Fruit fly (Drosophila melanogaster) whole organism, embryonic: Measurements from ENCODE around the gene PIG-T.
A peak's percentile ranks its signal among the peaks of the same experiment; 100 is the strongest.

Experiments
- Adf1 ChIP-seq: fragments of 200-800 bp; sonication (Bioruptor generic); IDR thresholded peaks from 2 replicates; pipeline ENCODE4 v1.3.6; 2022; ENCODE audit warnings: missing biosample characterization, missing genetic modification characterization
- Atf-2 ChIP-seq: fragments of 200-800 bp; sonication (Bioruptor generic); optimal IDR thresholded peaks from 2 replicates; lab custom pipeline; 2016; ENCODE audit warnings: missing biosample characterization, missing genetic modification characterization
- CG11398 ChIP-seq: fragments of 200-800 bp; sonication (Bioruptor generic); optimal IDR thresholded peaks from 2 replicates; lab custom pipeline; 2016; ENCODE audit warnings: missing biosample characterization, missing genetic modification characterization
- CG11723 ChIP-seq: fragments of 200-800 bp; sonication (Bioruptor generic); optimal IDR thresholded peaks from 2 replicates; lab custom pipeline; 2017; ENCODE audit warnings: missing biosample characterization, mild to moderate bottlenecking, missing genetic modification characterization
- CG12236 ChIP-seq: fragments of 200-800 bp; sonication (Bioruptor generic); optimal IDR thresholded peaks from 2 replicates; lab custom pipeline; 2016; ENCODE audit warnings: missing biosample characterization, missing genetic modification characterization
- CG1529 ChIP-seq: fragments of 200-800 bp; sonication (Bioruptor generic); optimal IDR thresholded peaks from 3 replicates; lab custom pipeline; 2018; ENCODE audit warnings: missing biosample characterization, missing genetic modification characterization
- CG15696 ChIP-seq: fragments of 200-800 bp; sonication (Bioruptor generic); optimal IDR thresholded peaks from 2 replicates; lab custom pipeline; 2019; ENCODE audit warnings: missing biosample characterization, mild to moderate bottlenecking, missing genetic modification characterization, moderate library complexity
- CG17385 ChIP-seq: fragments of 200-800 bp; sonication (Bioruptor generic); optimal IDR thresholded peaks from 3 replicates; lab custom pipeline; 2018; ENCODE audit warnings: missing biosample characterization, mild to moderate bottlenecking, missing genetic modification characterization
- CG17912 ChIP-seq: fragments of 200-800 bp; sonication (Bioruptor generic); optimal IDR thresholded peaks from 2 replicates; lab custom pipeline; 2018; ENCODE audit warnings: missing biosample characterization, mild to moderate bottlenecking, missing genetic modification characterization
- CG18619 ChIP-seq: fragments of 200-800 bp; sonication (Bioruptor generic); optimal IDR thresholded peaks from 3 replicates; lab custom pipeline; 2017; ENCODE audit warnings: missing biosample characterization, mild to moderate bottlenecking, missing genetic modification characterization
- CG33557 ChIP-seq: fragments of 200-800 bp; sonication (Bioruptor generic); optimal IDR thresholded peaks from 2 replicates; lab custom pipeline; 2019; ENCODE audit warnings: missing biosample characterization, mild to moderate bottlenecking, missing genetic modification characterization, moderate library complexity
- CG3995 ChIP-seq: fragments of 200-800 bp; sonication (Bioruptor generic); optimal IDR thresholded peaks from 3 replicates; lab custom pipeline; 2016; ENCODE audit warnings: missing biosample characterization, missing genetic modification characterization
- CG4360 ChIP-seq: fragments of 200-800 bp; sonication (Bioruptor generic); IDR thresholded peaks from 2 replicates; pipeline ENCODE4 v1.3.6; 2022; ENCODE audit warnings: missing biosample characterization, missing genetic modification characterization
- CG7786 ChIP-seq: fragments of 200-800 bp; sonication (Bioruptor generic); optimal IDR thresholded peaks from 2 replicates; lab custom pipeline; 2016; ENCODE audit warnings: missing biosample characterization, missing genetic modification characterization
- CG7963 ChIP-seq: fragments of 200-800 bp; sonication (Bioruptor generic); IDR thresholded peaks from 3 replicates; pipeline ENCODE4 v1.3.6; 2022; ENCODE audit warnings: missing biosample characterization, missing genetic modification characterization; ENCODE audit not compliant: partially characterized antibody
- CG8388 ChIP-seq: fragments of 200-800 bp; sonication (Bioruptor generic); optimal IDR thresholded peaks from 2 replicates; lab custom pipeline; 2019; ENCODE audit warnings: missing biosample characterization, mild to moderate bottlenecking, missing genetic modification characterization, moderate library complexity
- CG8765 ChIP-seq: fragments of 200-800 bp; sonication (Bioruptor generic); IDR thresholded peaks from 2 replicates; pipeline ENCODE4 v1.3.6; 2022; ENCODE audit warnings: missing biosample characterization, missing genetic modification characterization
- CG8924 ChIP-seq: fragments of 200-800 bp; optimal IDR thresholded peaks from 3 replicates; lab custom pipeline; 2019; ENCODE audit warnings: missing biosample characterization, mild to moderate bottlenecking, missing genetic modification characterization, moderate library complexity
- CG9215 ChIP-seq: fragments of 200-800 bp; sonication (Bioruptor generic); IDR thresholded peaks from 2 replicates; pipeline ENCODE4 v1.3.6; 2022; ENCODE audit warnings: missing biosample characterization, missing genetic modification characterization
- CG9797 ChIP-seq: fragments of 200-800 bp; sonication (Bioruptor generic); optimal IDR thresholded peaks from 3 replicates; lab custom pipeline; 2018; ENCODE audit warnings: missing biosample characterization, mild to moderate bottlenecking, missing genetic modification characterization
- Camta ChIP-seq: fragments of 200-800 bp; sonication (Bioruptor generic); optimal IDR thresholded peaks from 2 replicates; lab custom pipeline; 2016; ENCODE audit warnings: missing biosample characterization, missing genetic modification characterization
- CkIIα-i1 ChIP-seq: fragments of 200-800 bp; sonication (Bioruptor generic); IDR thresholded peaks from 2 replicates; pipeline ENCODE4 v1.3.6; 2022; ENCODE audit warnings: missing biosample characterization, missing genetic modification characterization
- D19B ChIP-seq: fragments of 200-800 bp; sonication (Bioruptor generic); optimal IDR thresholded peaks from 2 replicates; lab custom pipeline; 2017; ENCODE audit warnings: missing biosample characterization, mild to moderate bottlenecking, missing genetic modification characterization
- HLHmδ ChIP-seq: fragments of 200-800 bp; sonication (Bioruptor generic); optimal IDR thresholded peaks from 2 replicates; lab custom pipeline; 2018; ENCODE audit warnings: missing biosample characterization, mild to moderate bottlenecking, missing genetic modification characterization, moderate library complexity
- Hey ChIP-seq: fragments of 200-800 bp; sonication (Bioruptor generic); optimal IDR thresholded peaks from 3 replicates; lab custom pipeline; 2018; ENCODE audit warnings: missing biosample characterization, mild to moderate bottlenecking, missing genetic modification characterization
- NC2α ChIP-seq: fragments of 200-800 bp; sonication (Bioruptor generic); optimal IDR thresholded peaks from 2 replicates; lab custom pipeline; 2016; ENCODE audit warnings: missing biosample characterization, missing genetic modification characterization
- NFAT ChIP-seq: fragments of 200-800 bp; sonication (Bioruptor generic); IDR thresholded peaks from 2 replicates; pipeline ENCODE4 v1.3.6; 2022; ENCODE audit warnings: missing biosample characterization, missing genetic modification characterization
- Opbp ChIP-seq: fragments of 200-800 bp; sonication (Bioruptor generic); IDR thresholded peaks from 3 replicates; pipeline ENCODE4 v1.3.6; 2022; ENCODE audit warnings: missing biosample characterization, missing genetic modification characterization; ENCODE audit not compliant: partially characterized antibody
- Spps ChIP-seq: fragments of 200-800 bp; sonication (Bioruptor generic); optimal IDR thresholded peaks from 2 replicates; lab custom pipeline; 2018; ENCODE audit warnings: missing biosample characterization, mild to moderate bottlenecking, missing genetic modification characterization
- Trl ChIP-seq, 3 experiments: fragments of >200 bp in 2 of 3; fragments of 200-800 bp in 1 of 3; sonication (Bioruptor generic) in 1 of 3; optimal IDR thresholded peaks; 2 replicates in 1 of 3; 3 replicates in 2 of 3; lab custom pipeline; 2016 to 2017; ENCODE audit warnings: missing biosample characterization in 1 of 3, missing genetic modification characterization in 1 of 3
- bsh ChIP-seq, 2 experiments: fragments of 200-800 bp; sonication (Bioruptor generic); optimal IDR thresholded peaks; 2 replicates each; lab custom pipeline; 2017 to 2018; ENCODE audit warnings: mild to moderate bottlenecking in 2 of 2, missing biosample characterization in 2 of 2, missing genetic modification characterization in 2 of 2, moderate library complexity in 1 of 2
- dimm ChIP-seq: fragments of 200-800 bp; sonication (Bioruptor generic); IDR thresholded peaks from 2 replicates; pipeline ENCODE4 v1.3.6; 2022; ENCODE audit warnings: missing biosample characterization, missing genetic modification characterization
- dmrt99B ChIP-seq: fragments of 200-800 bp; sonication (Bioruptor generic); optimal IDR thresholded peaks from 2 replicates; lab custom pipeline; 2018; ENCODE audit warnings: missing biosample characterization, mild to moderate bottlenecking, missing genetic modification characterization, moderate library complexity
- en ChIP-seq: fragments of 200-800 bp; sonication (Bioruptor generic); optimal IDR thresholded peaks from 2 replicates; lab custom pipeline; 2016; ENCODE audit warnings: missing biosample characterization, missing genetic modification characterization
- fru ChIP-seq: fragments of >200 bp; optimal IDR thresholded peaks from 2 replicates; lab custom pipeline; 2017
- gfzf ChIP-seq: fragments of 200-800 bp; sonication (Bioruptor generic); optimal IDR thresholded peaks from 2 replicates; lab custom pipeline; 2016; ENCODE audit warnings: missing biosample characterization, mild to moderate bottlenecking, missing genetic modification characterization, moderate library complexity
- ham ChIP-seq: fragments of 200-800 bp; sonication (Bioruptor generic); IDR thresholded peaks from 2 replicates; pipeline ENCODE4 v1.3.6; 2022; ENCODE audit warnings: missing biosample characterization, missing genetic modification characterization
- kay ChIP-seq: fragments of 200-800 bp; sonication (Bioruptor generic); optimal IDR thresholded peaks from 2 replicates; lab custom pipeline; 2016; ENCODE audit warnings: missing biosample characterization, missing genetic modification characterization
- ken ChIP-seq: fragments of 200-800 bp; sonication (Bioruptor generic); IDR thresholded peaks from 3 replicates; pipeline ENCODE4 v1.3.6; 2022; ENCODE audit warnings: missing biosample characterization, missing genetic modification characterization
- lbe ChIP-seq: fragments of 200-800 bp; sonication (Bioruptor generic); optimal IDR thresholded peaks from 2 replicates; lab custom pipeline; 2016; ENCODE audit warnings: missing biosample characterization, mild to moderate bottlenecking, missing genetic modification characterization
- pan ChIP-seq, 4 experiments: fragments of >200 bp in 3 of 4; fragments of 200-800 bp in 1 of 4; sonication (Bioruptor generic) in 1 of 4; optimal IDR thresholded peaks in 3 of 4; IDR thresholded peaks in 1 of 4; 2 replicates each; pipeline versions ENCODE4 v1.3.6 to Lab custom; 2017 to 2022; ENCODE audit warnings: missing biosample characterization in 2 of 4, missing genetic modification characterization in 2 of 4, mixed read lengths in 1 of 4
- pita ChIP-seq: fragments of 200-800 bp; sonication (Bioruptor generic); optimal IDR thresholded peaks from 2 replicates; lab custom pipeline; 2017; ENCODE audit warnings: missing biosample characterization, mild to moderate bottlenecking, missing genetic modification characterization
- pnt ChIP-seq: fragments of 200-800 bp; sonication (Bioruptor generic); optimal IDR thresholded peaks from 3 replicates; lab custom pipeline; 2016; ENCODE audit warnings: missing biosample characterization, missing genetic modification characterization
- salm ChIP-seq: fragments of 200-800 bp; sonication (Bioruptor generic); optimal IDR thresholded peaks from 2 replicates; lab custom pipeline; 2018; ENCODE audit warnings: missing biosample characterization, mild to moderate bottlenecking, missing genetic modification characterization
- scrt ChIP-seq: fragments of 200-800 bp; sonication (Bioruptor generic); optimal IDR thresholded peaks from 2 replicates; lab custom pipeline; 2018; ENCODE audit warnings: missing biosample characterization, mild to moderate bottlenecking, missing genetic modification characterization, moderate library complexity
- sisA ChIP-seq: fragments of 200-800 bp; sonication (Bioruptor generic); IDR thresholded peaks from 2 replicates; pipeline ENCODE4 v1.3.6; 2022; ENCODE audit warnings: missing biosample characterization, missing genetic modification characterization
- slp2 ChIP-seq: fragments of 200-800 bp; sonication (Bioruptor generic); optimal IDR thresholded peaks from 2 replicates; lab custom pipeline; 2016; ENCODE audit warnings: missing biosample characterization, missing genetic modification characterization
- sna ChIP-seq: fragments of 200-800 bp; sonication (Bioruptor generic); IDR thresholded peaks from 2 replicates; pipeline ENCODE4 v1.3.6; 2022; ENCODE audit warnings: missing biosample characterization, missing genetic modification characterization; ENCODE audit not compliant: partially characterized antibody
- tx ChIP-seq: fragments of 200-800 bp; sonication (Bioruptor generic); optimal IDR thresholded peaks from 2 replicates; lab custom pipeline; 2016; ENCODE audit warnings: missing biosample characterization, missing genetic modification characterization
- vfl ChIP-seq: fragments of 200-800 bp; sonication (Bioruptor generic); optimal IDR thresholded peaks from 2 replicates; lab custom pipeline; 2016; ENCODE audit warnings: missing biosample characterization, missing genetic modification characterization

PIG-T gene

dm6 chrX:8409793-8410192, 2.7 kb upstream of the PIG-T start (continued):
- TF ChIP-seq ham (GFP tag; lab: Robert Waterston, UW) (peak; percentile 42; the same call in 1 of the 2 replicates), Hey (tag; lab: Kevin White, UChicago) (peak; percentile 76), CG9215 (GFP tag; lab: Robert Waterston, UW) (no peak; the same call in 1 of the 2 replicates), CG4360 (GFP tag; lab: Robert Waterston, UW) (peak; percentile 44), pan (optimal IDR thresholded peaks at IDR 0.05; lab: Kevin White, UChicago) (no peak), pan (GFP tag; optimal IDR thresholded peaks at IDR 0.05 in 1 of 2, IDR thresholded peaks at IDR 0.05 in 1 of 2) (peak in 1 of 2 experiments; percentile 69), dmrt99B (tag; lab: Kevin White, UChicago) (no peak), Opbp (GFP tag; lab: Robert Waterston, UW) (peak; percentile 38; the same call in 1 of the 3 replicates), CG18619 (GFP tag; lab: Kevin White, UChicago) (peak; percentile 6), CG12236 (GFP tag; lab: Kevin White, UChicago) (no peak), HLHmδ (GFP tag; lab: Kevin White, UChicago) (peak; percentile 95), CG8765 (GFP tag; lab: Robert Waterston, UW) (peak; percentile 99), sna (GFP tag; lab: Robert Waterston, UW) (no peak), fru (lab: Kevin White, UChicago) (no peak), Camta (GFP tag; lab: Kevin White, UChicago) (no peak), NC2α (GFP tag; lab: Kevin White, UChicago) (no peak), CG7963 (GFP tag; lab: Robert Waterston, UW) (no peak), NFAT (GFP tag; lab: Robert Waterston, UW) (peak; percentile 87), kay (no peak), CkIIα-i1 (no peak), tx (GFP tag; lab: Kevin White, UChicago) (no peak), CG1529 (GFP tag; lab: Kevin White, UChicago) (no peak), Spps (tag; lab: Kevin White, UChicago) (no peak), pnt (no peak), CG9797 (GFP tag; lab: Kevin White, UChicago) (no peak), en (no peak), lbe (GFP tag; lab: Kevin White, UChicago) (peak; percentile 78), pita (GFP tag; lab: Kevin White, UChicago) (no peak), CG7786 (GFP tag; lab: Kevin White, UChicago) (no peak), gfzf (GFP tag; lab: Kevin White, UChicago) (no peak), Adf1 (GFP tag; lab: Robert Waterston, UW) (peak; percentile 93), sisA (GFP tag; lab: Robert Waterston, UW) (no peak), CG17385 (GFP tag; lab: Kevin White, UChicago) (peak; percentile 83), CG8388 (GFP tag; lab: Kevin White, UChicago) (peak; percentile 9), dimm (GFP tag; lab: Robert Waterston, UW) (no peak), CG11398 (no peak), CG3995 (GFP tag; lab: Kevin White, UChicago) (no peak), CG15696 (tag; lab: Kevin White, UChicago) (peak; percentile 30), Atf-2 (no peak), CG33557 (GFP tag; lab: Kevin White, UChicago) (peak; percentile 34), Trl (optimal IDR thresholded peaks at IDR 0.05; lab: Kevin White, UChicago) (peak in 1 of 2 experiments; percentile 66), Trl (GFP tag; optimal IDR thresholded peaks at IDR 0.05; lab: Kevin White, UChicago) (no peak), scrt (GFP tag; lab: Kevin White, UChicago) (peak; percentile 73), bsh (GFP tag; optimal IDR thresholded peaks at IDR 0.05; lab: Kevin White, UChicago) (peak in 1 of 2 experiments; percentile 67), ken (0 out of 3 replicates have a peak, but pooled peaks have one; percentile 46), salm (peak; percentile 34), CG11723 (GFP tag; lab: Kevin White, UChicago) (peak; percentile 72), slp2 (GFP tag; lab: Kevin White, UChicago) (no peak), D19B (GFP tag; lab: Kevin White, UChicago) (no peak), CG17912 (GFP tag; lab: Kevin White, UChicago) (peak; percentile 42), CG8924 (peak; percentile 70), vfl (no peak)
